Fruit fly (Drosophila melanogaster) whole organism, prepupa: ENCODE data around the gene Cad96Cb.

Source experiments
- Blimp-1 ChIP-seq: fragments of 200-800 bp; sonication (Bioruptor generic); optimal IDR thresholded peaks from 3 replicates; lab custom pipeline; 2017; ENCODE audit warnings: missing biosample characterization, missing genetic modification characterization, mild to moderate bottlenecking, moderate library complexity, missing genetic modification reagents
- CG10669 ChIP-seq: fragments of 200-800 bp; sonication (Bioruptor generic); optimal IDR thresholded peaks from 3 replicates; lab custom pipeline; 2018; ENCODE audit warnings: missing biosample characterization, mild to moderate bottlenecking, missing genetic modification characterization, moderate library complexity
- CG11294 ChIP-seq: fragments of 200-800 bp; sonication (Bioruptor generic); IDR thresholded peaks from 2 replicates; pipeline ENCODE4 v1.3.6; 2022; ENCODE audit warnings: missing biosample characterization, missing genetic modification characterization
- CG11762 ChIP-seq: fragments of 200-800 bp; sonication (Bioruptor generic); optimal IDR thresholded peaks from 3 replicates; lab custom pipeline; 2016; ENCODE audit warnings: missing biosample characterization, missing genetic modification characterization; ENCODE audit not compliant: insufficient read depth
- CG11902 ChIP-seq: fragments of 200-800 bp; sonication (Bioruptor generic); optimal IDR thresholded peaks from 3 replicates; lab custom pipeline; 2016; ENCODE audit warnings: missing biosample characterization, missing genetic modification characterization
- CG15336 ChIP-seq: fragments of 200-800 bp; sonication (Bioruptor generic); IDR thresholded peaks from 2 replicates; pipeline ENCODE4 v1.3.6; 2022; ENCODE audit warnings: missing biosample characterization, missing genetic modification characterization
- CG1621 ChIP-seq: fragments of 200-800 bp; sonication (Bioruptor generic); optimal IDR thresholded peaks from 3 replicates; lab custom pipeline; 2018; ENCODE audit warnings: missing biosample characterization, mild to moderate bottlenecking, missing genetic modification characterization
- CG16779 ChIP-seq: fragments of 200-800 bp; sonication (Bioruptor generic); optimal IDR thresholded peaks from 3 replicates; lab custom pipeline; 2017; ENCODE audit warnings: missing biosample characterization, mild to moderate bottlenecking, missing genetic modification characterization
- CG3032 ChIP-seq: fragments of 200-800 bp; optimal IDR thresholded peaks from 2 replicates; lab custom pipeline; 2019; ENCODE audit warnings: missing biosample characterization, mild to moderate bottlenecking, missing genetic modification characterization, moderate library complexity
- CG31627 ChIP-seq: fragments of 200-800 bp; sonication (Bioruptor generic); optimal IDR thresholded peaks from 3 replicates; lab custom pipeline; 2016; ENCODE audit warnings: missing biosample characterization, missing genetic modification characterization
- CG32006 ChIP-seq: fragments of 200-800 bp; sonication (Bioruptor generic); optimal IDR thresholded peaks from 3 replicates; lab custom pipeline; 2017; ENCODE audit warnings: missing biosample characterization, mild to moderate bottlenecking, missing genetic modification characterization
- CG34406 ChIP-seq: fragments of 200-800 bp; sonication (Bioruptor generic); optimal IDR thresholded peaks from 3 replicates; lab custom pipeline; 2016; ENCODE audit warnings: missing biosample characterization, missing genetic modification characterization
- CG4318 ChIP-seq: fragments of 200-800 bp; sonication (Bioruptor generic); optimal IDR thresholded peaks from 3 replicates; lab custom pipeline; 2017; ENCODE audit warnings: missing biosample characterization, mild to moderate bottlenecking, missing genetic modification characterization
- CG6163 ChIP-seq: fragments of 200-800 bp; sonication (Bioruptor generic); IDR thresholded peaks from 3 replicates; pipeline ENCODE4 v1.3.6; 2022; ENCODE audit warnings: missing biosample characterization, missing genetic modification characterization
- CG6276 ChIP-seq: fragments of 200-800 bp; sonication (Bioruptor generic); optimal IDR thresholded peaks from 2 replicates; lab custom pipeline; 2017; ENCODE audit warnings: missing biosample characterization, mild to moderate bottlenecking, missing genetic modification characterization
- CG8119 ChIP-seq: fragments of 200-800 bp; sonication (Bioruptor generic); IDR thresholded peaks from 3 replicates; pipeline ENCODE4 v1.3.6; 2022; ENCODE audit warnings: missing biosample characterization, missing genetic modification characterization
- CG8319 ChIP-seq: fragments of 200-800 bp; sonication (Bioruptor generic); optimal IDR thresholded peaks from 3 replicates; lab custom pipeline; 2016; ENCODE audit warnings: missing biosample characterization, missing genetic modification characterization
- CG8632 ChIP-seq: fragments of 200-800 bp; sonication (Bioruptor generic); optimal IDR thresholded peaks from 3 replicates; lab custom pipeline; 2016; ENCODE audit warnings: missing biosample characterization, missing genetic modification characterization
- CG9139 ChIP-seq: fragments of 200-800 bp; sonication (Bioruptor generic); optimal IDR thresholded peaks from 3 replicates; lab custom pipeline; 2017; ENCODE audit warnings: missing biosample characterization, mild to moderate bottlenecking, missing genetic modification characterization
- Eip75B ChIP-seq: fragments of 200-800 bp; sonication (Bioruptor generic); optimal IDR thresholded peaks from 3 replicates; lab custom pipeline; 2016; ENCODE audit warnings: missing biosample characterization, missing genetic modification characterization
- Eip93F ChIP-seq: fragments of 200-800 bp; sonication (Bioruptor generic); optimal IDR thresholded peaks from 2 replicates; lab custom pipeline; 2016; ENCODE audit warnings: missing biosample characterization, mild to moderate bottlenecking, missing genetic modification characterization
- Ets21C ChIP-seq: fragments of 200-800 bp; sonication (Bioruptor generic); optimal IDR thresholded peaks from 3 replicates; lab custom pipeline; 2016; ENCODE audit warnings: missing biosample characterization, missing genetic modification characterization
- Ets96B ChIP-seq: fragments of 200-800 bp; optimal IDR thresholded peaks from 2 replicates; lab custom pipeline; 2019; ENCODE audit warnings: missing biosample characterization, mild to moderate bottlenecking, missing genetic modification characterization, moderate library complexity
- Gug ChIP-seq: fragments of 200-800 bp; sonication (Bioruptor generic); IDR thresholded peaks from 2 replicates; pipeline ENCODE4 v1.3.6; 2022; ENCODE audit warnings: missing biosample characterization, missing genetic modification characterization
- Hr38 ChIP-seq: sonication (Bioruptor generic); optimal IDR thresholded peaks from 2 replicates; lab custom pipeline; 2016; ENCODE audit warnings: missing biosample characterization, missing genetic modification characterization
- Hr39 ChIP-seq: fragments of 200-800 bp; sonication (Bioruptor generic); optimal IDR thresholded peaks from 2 replicates; lab custom pipeline; 2016; ENCODE audit warnings: missing biosample characterization, missing genetic modification characterization
- Hr4 ChIP-seq: fragments of 200-800 bp; sonication (Bioruptor generic); optimal IDR thresholded peaks from 3 replicates; lab custom pipeline; 2016; ENCODE audit warnings: missing biosample characterization, missing genetic modification characterization
- Lpt ChIP-seq: fragments of 200-800 bp; sonication (Bioruptor generic); optimal IDR thresholded peaks from 3 replicates; lab custom pipeline; 2016; ENCODE audit warnings: missing biosample characterization, missing genetic modification characterization
- Met ChIP-seq: fragments of 200-800 bp; sonication (Bioruptor generic); optimal IDR thresholded peaks from 3 replicates; lab custom pipeline; 2016; ENCODE audit warnings: missing biosample characterization, missing genetic modification characterization
- OdsH ChIP-seq: fragments of 200-800 bp; sonication (Bioruptor generic); optimal IDR thresholded peaks from 3 replicates; lab custom pipeline; 2016; ENCODE audit warnings: missing biosample characterization, missing genetic modification characterization
- Smox ChIP-seq: fragments of 200-800 bp; sonication (Bioruptor generic); optimal IDR thresholded peaks from 3 replicates; lab custom pipeline; 2016; ENCODE audit warnings: missing biosample characterization, missing genetic modification characterization
- Sox14 ChIP-seq: fragments of 200-800 bp; sonication (Bioruptor generic); optimal IDR thresholded peaks from 3 replicates; lab custom pipeline; 2016; ENCODE audit warnings: missing biosample characterization, missing genetic modification characterization
- Sox15 ChIP-seq: fragments of 200-800 bp; sonication (Bioruptor generic); optimal IDR thresholded peaks from 3 replicates; lab custom pipeline; 2016; ENCODE audit warnings: missing biosample characterization, missing genetic modification characterization
- achi ChIP-seq: fragments of 200-800 bp; sonication (Bioruptor generic); optimal IDR thresholded peaks from 3 replicates; lab custom pipeline; 2016; ENCODE audit warnings: missing biosample characterization, missing genetic modification characterization
- acj6 ChIP-seq: fragments of 200-800 bp; sonication (Bioruptor generic); optimal IDR thresholded peaks from 3 replicates; lab custom pipeline; 2016; ENCODE audit warnings: missing biosample characterization, missing genetic modification characterization
- cyc ChIP-seq: fragments of 200-800 bp; sonication (Bioruptor generic); optimal IDR thresholded peaks from 3 replicates; lab custom pipeline; 2016; ENCODE audit warnings: missing biosample characterization, missing genetic modification characterization
- dsx ChIP-seq: fragments of 200-800 bp; optimal IDR thresholded peaks from 3 replicates; lab custom pipeline; 2019; ENCODE audit warnings: missing biosample characterization, mild to moderate bottlenecking, missing genetic modification characterization, moderate library complexity; ENCODE audit not compliant: poor library complexity, severe bottlenecking
- eg ChIP-seq: fragments of 200-800 bp; sonication (Bioruptor generic); IDR thresholded peaks from 3 replicates; pipeline ENCODE4 v1.3.6; 2022; ENCODE audit warnings: missing biosample characterization, missing genetic modification characterization
- esn ChIP-seq: fragments of 200-800 bp; sonication (Bioruptor generic); optimal IDR thresholded peaks from 2 replicates; lab custom pipeline; 2016; ENCODE audit warnings: missing biosample characterization, mild to moderate bottlenecking, missing genetic modification characterization, moderate library complexity
- fd85E ChIP-seq: fragments of 200-800 bp; sonication (Bioruptor generic); optimal IDR thresholded peaks from 3 replicates; lab custom pipeline; 2016; ENCODE audit warnings: missing biosample characterization, missing genetic modification characterization
- fkh ChIP-seq: fragments of 200-800 bp; sonication (Bioruptor generic); optimal IDR thresholded peaks from 3 replicates; lab custom pipeline; 2017; ENCODE audit warnings: missing biosample characterization, mild to moderate bottlenecking, missing genetic modification characterization, moderate library complexity
- lz ChIP-seq: fragments of 200-800 bp; sonication (Bioruptor generic); optimal IDR thresholded peaks from 3 replicates; lab custom pipeline; 2016; ENCODE audit warnings: missing biosample characterization, missing genetic modification characterization
- net ChIP-seq: fragments of 200-800 bp; sonication (Bioruptor generic); optimal IDR thresholded peaks from 3 replicates; lab custom pipeline; 2016; ENCODE audit warnings: missing biosample characterization, missing genetic modification characterization
- spab ChIP-seq: fragments of 200-800 bp; sonication (Bioruptor generic); optimal IDR thresholded peaks from 2 replicates; lab custom pipeline; 2017; ENCODE audit warnings: missing biosample characterization, mild to moderate bottlenecking, missing genetic modification characterization, missing genetic modification reagents
- ss ChIP-seq, 2 experiments: fragments of 200-800 bp; sonication (Bioruptor generic); optimal IDR thresholded peaks; 2 replicates in 1 of 2; 3 replicates in 1 of 2; lab custom pipeline; 2017 to 2018; ENCODE audit warnings: mild to moderate bottlenecking in 2 of 2, missing biosample characterization in 2 of 2, missing genetic modification characterization in 2 of 2, moderate library complexity in 1 of 2
- svp ChIP-seq: fragments of 200-800 bp; sonication (Bioruptor generic); peaks from one replicate; lab custom pipeline; 2016; ENCODE audit warnings: missing biosample characterization, missing genetic modification characterization
- topi ChIP-seq: fragments of 200-800 bp; sonication (Bioruptor generic); optimal IDR thresholded peaks from 3 replicates; lab custom pipeline; 2016; ENCODE audit warnings: missing biosample characterization, missing genetic modification characterization
- vri ChIP-seq: fragments of 200-800 bp; sonication (Bioruptor generic); optimal IDR thresholded peaks from 3 replicates; lab custom pipeline; 2016; ENCODE audit warnings: missing biosample characterization, mild to moderate bottlenecking, missing genetic modification characterization

The Cad96Cb gene

dm6 chr3R:25262322-25262761 lies 30.2 kb upstream of the Cad96Cb start, which contains the start of the genes Kdsr and CG11858:
Kdsr (minus strand) TSS chr3R:25262498.
CG11858 (plus strand) TSS chr3R:25262741.
- TF ChIP-seq fd85E = no peak
- no peak for TF ChIP-seq CG16779 (tag; lab: Kevin White, UChicago)
- no peak for TF ChIP-seq Hr4 (GFP tag; lab: Kevin White, UChicago)
- no peak for TF ChIP-seq CG9139 (GFP tag; lab: Kevin White, UChicago)
- peak; percentile 37 for TF ChIP-seq dsx (GFP tag; lab: Kevin White, UChicago)
- no peak for TF ChIP-seq CG11762 (GFP tag; lab: Kevin White, UChicago)
- TF ChIP-seq Sox14 (GFP tag; lab: Kevin White, UChicago) = no peak
- peak; percentile 78 for TF ChIP-seq esn (GFP tag; lab: Kevin White, UChicago)
- TF ChIP-seq CG6163 (GFP tag; lab: Robert Waterston, UW) = peak; percentile 58; the same call in 1 of the 3 replicates
- TF ChIP-seq CG8632 = no peak
- TF ChIP-seq Hr39 (GFP tag; lab: Kevin White, UChicago) = no peak
- no peak for TF ChIP-seq Smox (GFP tag; lab: Kevin White, UChicago)
- TF ChIP-seq CG10669 = no peak
- TF ChIP-seq CG11902 = no peak
- no peak for TF ChIP-seq Blimp-1 (GFP tag; lab: Kevin White, UChicago)
- TF ChIP-seq cyc (GFP tag; lab: Kevin White, UChicago) = no peak
- TF ChIP-seq eg = peak; percentile 72; the same call in 2 of the 3 replicates
- no peak for TF ChIP-seq Eip75B (GFP tag; lab: Kevin White, UChicago)
- TF ChIP-seq topi (GFP tag; lab: Kevin White, UChicago) = no peak
- TF ChIP-seq Lpt (GFP tag; lab: Kevin White, UChicago) = peak; percentile 6
- TF ChIP-seq CG34406 (GFP tag; lab: Kevin White, UChicago) = no peak
- TF ChIP-seq Sox15 (GFP tag; lab: Kevin White, UChicago) = peak; percentile 13
- peak; percentile 44; the same call in 2 of the 3 replicates for TF ChIP-seq CG8119 (GFP tag; lab: Robert Waterston, UW)
- no peak for TF ChIP-seq CG32006
- TF ChIP-seq OdsH = no peak
- TF ChIP-seq Ets21C (GFP tag; lab: Kevin White, UChicago) = no peak
- TF ChIP-seq Ets96B (tag; lab: Kevin White, UChicago) = peak; percentile 53
- no peak for TF ChIP-seq CG8319 (GFP tag; lab: Kevin White, UChicago)
- TF ChIP-seq CG4318 (GFP tag; lab: Kevin White, UChicago) = no peak
- no peak for TF ChIP-seq CG6276
- TF ChIP-seq svp (GFP tag; lab: Kevin White, UChicago) = peak; percentile 95
- TF ChIP-seq CG11294 (GFP tag; lab: Robert Waterston, UW) = peak; percentile 28; the same call in 1 of the 2 replicates
- TF ChIP-seq lz (GFP tag; lab: Kevin White, UChicago) = peak; percentile 77
- TF ChIP-seq Met (GFP tag; lab: Kevin White, UChicago) = no peak
- TF ChIP-seq Gug = peak; percentile 65
- 0 out of 2 replicates have a peak, but pooled peaks have one; percentile 43 for TF ChIP-seq CG15336 (GFP tag; lab: Robert Waterston, UW)
- TF ChIP-seq spab = no peak
- TF ChIP-seq Eip93F = peak; percentile 60
- TF ChIP-seq achi = peak; percentile 36
- TF ChIP-seq ss (GFP tag; optimal IDR thresholded peaks at IDR 0.05; lab: Kevin White, UChicago) = no peak
- no peak for TF ChIP-seq Hr38 (GFP tag; lab: Kevin White, UChicago)
- peak; percentile 76 for TF ChIP-seq fkh (GFP tag; lab: Kevin White, UChicago)
- peak; percentile 44 for TF ChIP-seq CG1621 (tag; lab: Kevin White, UChicago)
- no peak for TF ChIP-seq net (GFP tag; lab: Kevin White, UChicago)
- TF ChIP-seq CG3032 (tag; lab: Kevin White, UChicago) = peak; percentile 58
- TF ChIP-seq CG31627 (GFP tag; lab: Kevin White, UChicago) = peak; percentile 73
- peak; percentile 94 for TF ChIP-seq vri (GFP tag; lab: Kevin White, UChicago)
- no peak for TF ChIP-seq acj6 (GFP tag; lab: Kevin White, UChicago)
